Worm (Caenorhabditis elegans) whole organism, young adult: ENCODE measurements around the gene C16C8.7.

ENCODE experiments used
- F39B2.1 ChIP-seq: fragments of 200-800 bp; sonication (Bioruptor generic); IDR thresholded peaks from 2 replicates; pipeline ENCODE4 v1.3.6; 2022; ENCODE audit warnings: missing genetic modification reagents, missing genetic modification characterization, missing compliant biosample characterization
- akir-1 ChIP-seq: fragments of 200-800 bp; sonication (Bioruptor generic); optimal IDR thresholded peaks from 2 replicates; lab custom pipeline; 2018; ENCODE audit warnings: mild to moderate bottlenecking, missing genetic modification characterization, moderate library complexity, missing compliant biosample characterization
- aptf-3 ChIP-seq: fragments of 200-800 bp; sonication (Bioruptor generic); IDR thresholded peaks from 2 replicates; pipeline ENCODE4 v1.3.6; 2022; ENCODE audit warnings: missing genetic modification characterization, missing compliant biosample characterization
- chd-7 ChIP-seq: sonication (generic microtip); optimal IDR thresholded peaks from 2 replicates; lab custom pipeline; 2016; ENCODE audit warnings: mild to moderate bottlenecking, missing genetic modification characterization, moderate library complexity, missing compliant biosample characterization
- dox-1 ChIP-seq: fragments of 200-800 bp; sonication (Bioruptor generic); IDR thresholded peaks from 2 replicates; pipeline ENCODE4 v1.3.6; 2022; ENCODE audit warnings: missing genetic modification reagents, missing genetic modification characterization, missing compliant biosample characterization
- dpff-1 ChIP-seq: sonication (generic microtip); optimal IDR thresholded peaks from 2 replicates; lab custom pipeline; 2017; ENCODE audit warnings: mild to moderate bottlenecking, missing genetic modification characterization, missing compliant biosample characterization
- ets-4 ChIP-seq: fragments of 200-800 bp; sonication (Bioruptor generic); optimal IDR thresholded peaks from 2 replicates; lab custom pipeline; 2018; ENCODE audit warnings: mild to moderate bottlenecking, missing genetic modification characterization, missing compliant biosample characterization
- hmg-20 ChIP-seq: fragments of 200-800 bp; sonication (Bioruptor generic); IDR thresholded peaks from 2 replicates; pipeline ENCODE4 v1.3.6; 2022; ENCODE audit warnings: missing genetic modification reagents, missing genetic modification characterization, missing compliant biosample characterization
- lsy-27 ChIP-seq: sonication (generic microtip); optimal IDR thresholded peaks from 2 replicates; lab custom pipeline; 2017; ENCODE audit warnings: missing genetic modification characterization, mild to moderate bottlenecking, missing compliant biosample characterization, antibody characterized with exemption, missing genotype, borderline replicate concordance; ENCODE audit not compliant: insufficient read depth
- rcor-1 ChIP-seq: fragments of 200-800 bp; sonication (Bioruptor generic); IDR thresholded peaks from 2 replicates; pipeline ENCODE4 v1.3.6; 2022; ENCODE audit warnings: missing genetic modification reagents, missing genetic modification characterization, missing compliant biosample characterization
- repo-1 ChIP-seq: sonication (generic microtip); optimal IDR thresholded peaks from 2 replicates; lab custom pipeline; 2017; ENCODE audit warnings: mild to moderate bottlenecking, missing genetic modification characterization, missing compliant biosample characterization
- snpc-4 ChIP-seq, 5 experiments: fragments of 150-350 bp in 1 of 5; sonication (generic microtip) in 4 of 5; optimal IDR thresholded peaks; 2 replicates each; lab custom pipeline; 2014 to 2018; ENCODE audit warnings: missing genetic modification characterization in 5 of 5, missing biosample characterization in 3 of 5, antibody characterized with exemption in 2 of 5, mild to moderate bottlenecking in 2 of 5, missing compliant biosample characterization in 2 of 5, missing genotype in 2 of 5, moderate library complexity in 2 of 5, missing genetic modification reagents in 1 of 5
- ztf-22 ChIP-seq: fragments of 200-800 bp; sonication (Bioruptor generic); optimal IDR thresholded peaks from 2 replicates; lab custom pipeline; 2018; ENCODE audit warnings: mild to moderate bottlenecking, missing genetic modification characterization, moderate library complexity, missing compliant biosample characterization
- ztf-26 ChIP-seq: sonication (generic microtip); optimal IDR thresholded peaks from 2 replicates; lab custom pipeline; 2017; ENCODE audit warnings: missing genetic modification characterization, missing compliant biosample characterization

ce11 chrII:3439244-3439698 lies 20.7 kb downstream of the C16C8.7 start:
- TF ChIP-seq chd-7 (tag; lab: Kevin White, UChicago) = peak; percentile 70
- TF ChIP-seq F39B2.1 (GFP tag; lab: Robert Waterston, UW) = no peak
- no peak for TF ChIP-seq ztf-22 (GFP tag; lab: Kevin White, UChicago)
- TF ChIP-seq ztf-26 (tag; lab: Kevin White, UChicago) = peak; percentile 84
- TF ChIP-seq lsy-27 (tag; lab: Kevin White, UChicago) = no peak
- 0 out of 2 replicates have a peak, but pooled peaks have one; percentile 37 for TF ChIP-seq aptf-3
- TF ChIP-seq dpff-1 (tag; lab: Kevin White, UChicago) = no peak
- no peak for TF ChIP-seq akir-1 (GFP tag; lab: Kevin White, UChicago)
- TF ChIP-seq dox-1 (GFP tag; lab: Robert Waterston, UW) = peak; percentile 92
- peak; percentile 82 for TF ChIP-seq repo-1 (tag; lab: Kevin White, UChicago)
- TF ChIP-seq ets-4 (GFP tag; lab: Kevin White, UChicago) = peak; percentile 33
- peak; percentile 58 for TF ChIP-seq snpc-4 (GFP tag; optimal IDR thresholded peaks at IDR 0.05; lab: Kevin White, UChicago)
- TF ChIP-seq snpc-4 (tag; optimal IDR thresholded peaks at IDR 0.05; lab: Kevin White, UChicago) = peak in 3 of 4 experiments; percentile 47 to 66 (median 60)
- peak; percentile 43; the same call in 1 of the 2 replicates for TF ChIP-seq rcor-1 (GFP tag; lab: Robert Waterston, UW)
- peak; percentile 63; the same call in 1 of the 2 replicates for TF ChIP-seq hmg-20 (GFP tag; lab: Robert Waterston, UW)
